Fruit fly (Drosophila melanogaster): ENCODE data around the gene Alg1.
A peak's percentile ranks its signal among the peaks of the same experiment; 100 is the strongest.

Gene Alg1

DNA sequence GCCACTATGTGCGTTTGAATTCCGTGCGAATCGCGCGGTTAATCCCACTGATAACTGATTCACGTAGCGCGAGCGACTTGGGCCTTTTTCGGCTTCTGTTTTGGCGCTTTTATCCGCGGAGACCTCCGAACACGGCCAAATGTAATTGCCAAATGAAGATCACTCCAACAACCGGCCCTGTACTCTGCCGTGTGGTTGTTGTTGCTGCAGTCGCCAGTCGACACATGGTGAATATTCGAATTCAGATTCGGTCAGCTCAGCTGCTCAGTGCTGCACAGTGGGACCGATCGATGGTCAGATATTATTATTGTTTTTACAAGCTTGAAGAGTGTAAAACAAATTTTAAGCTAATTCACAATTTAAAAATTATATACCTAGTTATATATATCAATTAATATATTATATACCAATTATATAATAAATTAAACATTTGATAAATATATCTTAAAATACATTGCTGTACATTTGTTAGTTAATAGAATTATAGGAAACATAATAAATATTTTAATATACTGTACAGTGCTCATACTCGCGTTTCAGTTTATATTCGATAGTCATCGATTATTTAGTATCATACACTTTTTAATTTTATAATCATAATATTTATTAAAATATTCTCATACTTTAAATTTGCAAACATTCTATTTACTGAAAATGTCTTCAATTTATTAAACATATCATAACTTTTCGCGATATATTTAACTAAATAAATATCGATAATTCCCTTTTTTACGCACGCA, 16.4 kb downstream of the Alg1 start, which contains the start of gene CG43102 (continued):
- TF ChIP-seq MTF-1 (GFP tag; optimal IDR thresholded peaks at IDR 0.05; ENCODE audit: borderline replicate concordance) (no peak), CG1647 (GFP tag; optimal IDR thresholded peaks at IDR 0.05) (peak; percentile 15), CG33213 (GFP tag; optimal IDR thresholded peaks at IDR 0.05) (peak; percentile 49), CG1024 (GFP tag; IDR thresholded peaks at IDR 0.05) (peak; percentile 48), slp2 (GFP tag; optimal IDR thresholded peaks at IDR 0.05) (no peak), her (GFP tag; optimal IDR thresholded peaks at IDR 0.05) (peak; percentile 62), TFAM (GFP tag; optimal IDR thresholded peaks at IDR 0.05) (no peak), ham (GFP tag; IDR thresholded peaks at IDR 0.05) (no peak), esg (GFP tag; conservative IDR thresholded peaks at IDR 0.05) (no peak; the same call in 1 of the 2 replicates), Dip2 (GFP tag; IDR thresholded peaks at IDR 0.05) (no peak), sr (GFP tag; IDR thresholded peaks at IDR 0.05) (0 out of 3 replicates have a peak, but pooled peaks have one; percentile 39), CG17385 (GFP tag; optimal IDR thresholded peaks at IDR 0.05) (peak; percentile 67), ranshi (GFP tag; IDR thresholded peaks at IDR 0.05) (peak; percentile 66), gro (GFP tag; optimal IDR thresholded peaks at IDR 0.05) (peak; percentile 38), CG17802 (tag; optimal IDR thresholded peaks at IDR 0.05) (peak; percentile 52), CG1529 (GFP tag; optimal IDR thresholded peaks at IDR 0.05) (peak; percentile 46), MBD-R2 (GFP tag; IDR thresholded peaks at IDR 0.05) (peak; percentile 53), vfl (GFP tag; optimal IDR thresholded peaks at IDR 0.05) (peak; percentile 21), cas (GFP tag; IDR thresholded peaks at IDR 0.05) (0 out of 2 replicates have a peak, but pooled peaks have one; percentile 53), CG12219 (GFP tag; optimal IDR thresholded peaks at IDR 0.05) (peak; percentile 33), Xrp1 (GFP tag; IDR thresholded peaks at IDR 0.05) (peak; percentile 71), CG10431 (GFP tag; optimal IDR thresholded peaks at IDR 0.05) (peak; percentile 22), ap (GFP tag; IDR thresholded peaks at IDR 0.05) (peak; percentile 48; the same call in 1 of the 2 replicates), Hey (tag; optimal IDR thresholded peaks at IDR 0.05) (peak; percentile 11), CG11456 (GFP tag; IDR thresholded peaks at IDR 0.05) (peak; percentile 78), CG2678 (tag; optimal IDR thresholded peaks at IDR 0.05) (peak; percentile 79), CG12155 (GFP tag; optimal IDR thresholded peaks at IDR 0.05) (peak; percentile 19), CG14014 (GFP tag; IDR thresholded peaks at IDR 0.05) (peak; percentile 70), tin (GFP tag; optimal IDR thresholded peaks at IDR 0.05) (peak; percentile 62), Lpt (GFP tag; optimal IDR thresholded peaks at IDR 0.05) (no peak), pnt (GFP tag; optimal IDR thresholded peaks at IDR 0.05) (peak; percentile 30), CG13287 (GFP tag; IDR thresholded peaks at IDR 0.05; ENCODE audit: partially characterized antibody) (peak; percentile 79), salm (tag; optimal IDR thresholded peaks at IDR 0.05) (peak; percentile 38), CG9932 (GFP tag; IDR thresholded peaks at IDR 0.05) (peak; percentile 84), CG4360 (GFP tag; IDR thresholded peaks at IDR 0.05) (peak; percentile 95), E2f1 (GFP tag; IDR thresholded peaks at IDR 0.05) (peak; percentile 63; the same call in 1 of the 2 replicates), CG4854 (GFP tag; optimal IDR thresholded peaks at IDR 0.05) (no peak), Dref (GFP tag; IDR thresholded peaks at IDR 0.05) (peak; percentile 59), CG10209 (GFP tag; optimal IDR thresholded peaks at IDR 0.05) (peak; percentile 56), CG14441 (GFP tag; IDR thresholded peaks at IDR 0.05) (peak; percentile 73), D19A (tag; optimal IDR thresholded peaks at IDR 0.05) (peak; percentile 56), CG10274 (GFP tag; optimal IDR thresholded peaks at IDR 0.05) (peak; percentile 16), Sin3A (optimal IDR thresholded peaks at IDR 0.05) (no peak), CG14860 (GFP tag; IDR thresholded peaks at IDR 0.05; ENCODE audit: partially characterized antibody) (peak; percentile 70; the same call in 2 of the 3 replicates), CG6175 (GFP tag; IDR thresholded peaks at IDR 0.05) (peak; percentile 71; the same call in 2 of the 3 replicates), CG9876 (GFP tag; optimal IDR thresholded peaks at IDR 0.05) (peak; percentile 10), Fer1 (GFP tag; optimal IDR thresholded peaks at IDR 0.05) (peak; percentile 49), phol (tag; optimal IDR thresholded peaks at IDR 0.05) (peak; percentile 53), org-1 (GFP tag; optimal IDR thresholded peaks at IDR 0.05) (peak; percentile 17), fd102C (GFP tag; optimal IDR thresholded peaks at IDR 0.05) (no peak)
